Worm (Caenorhabditis elegans): ENCODE data around the gene mfn-1.
A peak's percentile ranks its signal among the peaks of the same experiment; 100 is the strongest.

The mfn-1 gene

DNA sequence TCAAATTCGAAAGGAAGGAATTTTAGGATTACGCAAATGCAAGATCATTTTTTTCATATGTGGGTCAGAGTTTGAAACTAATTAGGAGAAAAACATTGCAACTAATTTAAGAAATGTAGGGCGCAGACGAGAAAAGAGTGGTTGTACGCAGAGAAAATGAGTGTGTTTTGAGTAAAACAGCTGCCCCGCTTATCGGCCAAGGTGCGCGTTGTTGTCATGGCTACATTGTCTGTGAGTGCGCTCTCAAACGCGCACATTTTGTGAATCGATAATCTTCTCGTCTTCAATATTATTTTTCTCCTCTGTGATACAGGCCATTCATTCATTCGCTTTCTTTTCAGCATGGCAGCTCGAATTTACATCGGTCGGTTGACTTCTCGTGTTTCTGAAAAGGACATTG is 18.2 kb downstream of the mfn-1 start:
- TF ChIP-seq T22C8.4 (GFP tag; IDR thresholded peaks at IDR 0.05), result no peak
- no peak for TF ChIP-seq flt-1 (GFP tag; IDR thresholded peaks at IDR 0.05)
- TF ChIP-seq tab-1 (GFP tag; IDR thresholded peaks at IDR 0.05), result no peak
- no peak for TF ChIP-seq ref-1 (GFP tag; conservative IDR thresholded peaks at IDR 0.05)
- TF ChIP-seq cog-1 (tag; optimal IDR thresholded peaks at IDR 0.05), result no peak
- TF ChIP-seq klf-2 (GFP tag; conservative IDR thresholded peaks at IDR 0.05), result no peak
- no peak for TF ChIP-seq ztf-23 (GFP tag; IDR thresholded peaks at IDR 0.05)
- TF ChIP-seq med-1 (GFP tag; optimal IDR thresholded peaks at IDR 0.05; ENCODE audit: insufficient read depth), result no peak
- TF ChIP-seq ztf-29 (GFP tag; IDR thresholded peaks at IDR 0.05), result no peak

DNA sequence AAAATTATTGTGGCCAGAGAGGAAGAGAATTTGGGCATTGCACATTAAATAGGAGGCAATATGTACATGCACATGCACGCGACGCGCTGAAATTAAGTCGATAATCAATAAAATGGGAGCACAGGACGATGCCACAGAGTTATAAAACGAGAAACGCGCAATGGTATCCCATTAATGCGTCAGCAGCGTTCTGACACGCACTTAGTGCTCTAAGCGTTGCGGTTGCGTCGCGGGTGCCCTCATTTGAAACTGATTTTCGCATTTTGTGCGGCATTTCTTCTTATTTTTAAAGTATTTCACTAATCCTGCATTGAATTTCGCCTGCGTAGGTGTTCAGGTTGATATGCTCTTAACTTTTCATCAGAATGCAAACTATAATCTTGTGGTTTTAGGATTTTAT is 18.8 kb downstream of the mfn-1 start, which contains the start of gene rsp-1:
Gene rsp-1, plus strand, starts transcription at position 338 of the 400 bp plus-strand sequence.
- TF ChIP-seq ztf-23 (GFP tag; IDR thresholded peaks at IDR 0.05) (peak; percentile 66), ref-1 (GFP tag; conservative IDR thresholded peaks at IDR 0.05) (no peak), med-1 (GFP tag; optimal IDR thresholded peaks at IDR 0.05; ENCODE audit: insufficient read depth) (peak; percentile 28), cog-1 (tag; optimal IDR thresholded peaks at IDR 0.05) (peak; percentile 15), ztf-29 (GFP tag; IDR thresholded peaks at IDR 0.05) (no peak), T22C8.4 (GFP tag; IDR thresholded peaks at IDR 0.05) (peak; percentile 72; the same call in 1 of the 2 replicates), flt-1 (GFP tag; IDR thresholded peaks at IDR 0.05) (peak; percentile 66; the same call in 1 of the 2 replicates), tab-1 (GFP tag; IDR thresholded peaks at IDR 0.05) (peak; percentile 54; the same call in 1 of the 2 replicates), klf-2 (GFP tag; conservative IDR thresholded peaks at IDR 0.05) (no peak)

- TF ChIP-seq ztf-29 (GFP tag; IDR thresholded peaks at IDR 0.05), result no peak
- no peak for TF ChIP-seq ref-1 (GFP tag; conservative IDR thresholded peaks at IDR 0.05)
- TF ChIP-seq med-1 (GFP tag; optimal IDR thresholded peaks at IDR 0.05; ENCODE audit: insufficient read depth), result no peak
- TF ChIP-seq T22C8.4 (GFP tag; IDR thresholded peaks at IDR 0.05), result no peak
- TF ChIP-seq cog-1 (tag; optimal IDR thresholded peaks at IDR 0.05), result no peak
- TF ChIP-seq klf-2 (GFP tag; conservative IDR thresholded peaks at IDR 0.05), result no peak
- no peak for TF ChIP-seq ztf-23 (GFP tag; IDR thresholded peaks at IDR 0.05)
- TF ChIP-seq flt-1 (GFP tag; IDR thresholded peaks at IDR 0.05), result no peak
- no peak for TF ChIP-seq tab-1 (GFP tag; IDR thresholded peaks at IDR 0.05)
Observed at ce11 chrII:11452498-11453005, 19.3 kb downstream of the mfn-1 start, which contains the start of gene rsp-2. TSS of gene rsp-2 (minus strand) at chrII:11452955.

ce11 chrII:11451738-11452137 is 20.1 kb downstream of the mfn-1 start:
- TF ChIP-seq med-1 (GFP tag; optimal IDR thresholded peaks at IDR 0.05; ENCODE audit: insufficient read depth), result no peak
- TF ChIP-seq flt-1 (GFP tag; IDR thresholded peaks at IDR 0.05), result no peak
- no peak for TF ChIP-seq klf-2 (GFP tag; conservative IDR thresholded peaks at IDR 0.05)
- TF ChIP-seq ztf-29 (GFP tag; IDR thresholded peaks at IDR 0.05), result no peak
- no peak for TF ChIP-seq ref-1 (GFP tag; conservative IDR thresholded peaks at IDR 0.05)
- TF ChIP-seq T22C8.4 (GFP tag; IDR thresholded peaks at IDR 0.05), result no peak
- no peak for TF ChIP-seq ztf-23 (GFP tag; IDR thresholded peaks at IDR 0.05)
- TF ChIP-seq cog-1 (tag; optimal IDR thresholded peaks at IDR 0.05), result no peak
- no peak for TF ChIP-seq tab-1 (GFP tag; IDR thresholded peaks at IDR 0.05)

ce11 chrII:11450882-11451281 is 20.9 kb downstream of the mfn-1 start:
- TF ChIP-seq cog-1 (tag; optimal IDR thresholded peaks at IDR 0.05), result no peak
- no peak for TF ChIP-seq tab-1 (GFP tag; IDR thresholded peaks at IDR 0.05)
- no peak for TF ChIP-seq ref-1 (GFP tag; conservative IDR thresholded peaks at IDR 0.05)
- no peak for TF ChIP-seq med-1 (GFP tag; optimal IDR thresholded peaks at IDR 0.05; ENCODE audit: insufficient read depth)
- no peak for TF ChIP-seq klf-2 (GFP tag; conservative IDR thresholded peaks at IDR 0.05)
- TF ChIP-seq ztf-23 (GFP tag; IDR thresholded peaks at IDR 0.05), result no peak
- TF ChIP-seq ztf-29 (GFP tag; IDR thresholded peaks at IDR 0.05), result no peak
- TF ChIP-seq T22C8.4 (GFP tag; IDR thresholded peaks at IDR 0.05), result no peak
- TF ChIP-seq flt-1 (GFP tag; IDR thresholded peaks at IDR 0.05), result no peak

DNA sequence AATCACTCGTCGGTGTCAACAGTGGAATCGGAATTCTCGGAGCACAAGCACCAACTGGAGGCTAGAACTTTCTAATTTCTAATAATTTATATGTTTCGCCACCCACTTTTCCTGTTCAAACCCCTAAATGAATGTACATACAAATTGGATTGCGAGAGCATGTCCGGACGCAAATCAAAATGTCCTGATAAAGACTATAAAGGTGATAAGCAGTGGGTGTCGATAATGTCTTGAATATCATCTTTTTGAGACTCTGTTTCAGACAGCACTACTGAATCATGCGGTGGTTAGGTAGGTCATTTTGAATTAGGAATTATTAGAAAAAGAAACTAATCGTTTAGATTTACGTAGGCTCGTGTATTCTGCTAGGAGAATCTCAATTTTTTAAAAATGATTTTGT is 23.1 kb downstream of the mfn-1 start, which contains the start of gene W02B12.1:
Gene W02B12.1, plus strand, starts transcription at position 269 of the 400 bp plus-strand sequence.
- no peak for TF ChIP-seq klf-2 (GFP tag; conservative IDR thresholded peaks at IDR 0.05)
- no peak for TF ChIP-seq ztf-23 (GFP tag; IDR thresholded peaks at IDR 0.05)
- no peak for TF ChIP-seq med-1 (GFP tag; optimal IDR thresholded peaks at IDR 0.05; ENCODE audit: insufficient read depth)
- TF ChIP-seq ref-1 (GFP tag; conservative IDR thresholded peaks at IDR 0.05), result no peak
- no peak for TF ChIP-seq ztf-29 (GFP tag; IDR thresholded peaks at IDR 0.05)
- no peak for TF ChIP-seq T22C8.4 (GFP tag; IDR thresholded peaks at IDR 0.05)
- no peak for TF ChIP-seq flt-1 (GFP tag; IDR thresholded peaks at IDR 0.05)
- no peak for TF ChIP-seq tab-1 (GFP tag; IDR thresholded peaks at IDR 0.05)
- no peak for TF ChIP-seq cog-1 (tag; optimal IDR thresholded peaks at IDR 0.05)

DNA sequence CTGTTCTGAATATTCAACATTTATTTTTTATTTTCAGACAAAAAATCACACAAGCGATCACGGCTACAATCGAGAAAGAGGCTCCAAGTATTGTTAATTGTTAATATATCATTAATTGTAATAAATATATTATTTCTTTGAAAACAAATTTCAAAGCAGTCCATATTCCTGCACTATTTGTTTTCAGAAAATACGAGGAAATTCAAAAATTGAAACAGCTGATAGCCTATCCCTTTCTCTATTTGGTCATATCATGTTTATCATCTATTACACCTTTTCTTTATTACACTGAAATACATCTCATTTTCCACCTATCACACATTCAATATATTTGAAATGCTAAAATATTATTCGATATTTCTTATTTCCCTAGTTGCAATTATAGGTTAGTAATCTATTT is 26.8 kb downstream of the mfn-1 start, which contains the start of gene W02B12.13:
Gene W02B12.13, plus strand, starts transcription at position 301 of the 400 bp plus-strand sequence.
- no peak for TF ChIP-seq ztf-23 (GFP tag; IDR thresholded peaks at IDR 0.05)
- no peak for TF ChIP-seq ztf-29 (GFP tag; IDR thresholded peaks at IDR 0.05)
- no peak for TF ChIP-seq tab-1 (GFP tag; IDR thresholded peaks at IDR 0.05)
- no peak for TF ChIP-seq klf-2 (GFP tag; conservative IDR thresholded peaks at IDR 0.05)
- TF ChIP-seq T22C8.4 (GFP tag; IDR thresholded peaks at IDR 0.05), result no peak
- no peak for TF ChIP-seq flt-1 (GFP tag; IDR thresholded peaks at IDR 0.05)
- TF ChIP-seq med-1 (GFP tag; optimal IDR thresholded peaks at IDR 0.05; ENCODE audit: insufficient read depth), result no peak
- TF ChIP-seq ref-1 (GFP tag; conservative IDR thresholded peaks at IDR 0.05), result no peak
- TF ChIP-seq cog-1 (tag; optimal IDR thresholded peaks at IDR 0.05), result no peak

ce11 chrII:11443862-11444261 is 28.0 kb downstream of the mfn-1 start, which contains the start of gene adbp-1:
TSS of gene adbp-1 (plus strand) at chrII:11444162.
- TF ChIP-seq med-1 (GFP tag; optimal IDR thresholded peaks at IDR 0.05; ENCODE audit: insufficient read depth), result no peak
- no peak for TF ChIP-seq cog-1 (tag; optimal IDR thresholded peaks at IDR 0.05)
- no peak for TF ChIP-seq ztf-29 (GFP tag; IDR thresholded peaks at IDR 0.05)
- no peak for TF ChIP-seq tab-1 (GFP tag; IDR thresholded peaks at IDR 0.05)
- no peak for TF ChIP-seq ref-1 (GFP tag; conservative IDR thresholded peaks at IDR 0.05)
- no peak for TF ChIP-seq flt-1 (GFP tag; IDR thresholded peaks at IDR 0.05)
- no peak for TF ChIP-seq klf-2 (GFP tag; conservative IDR thresholded peaks at IDR 0.05)
- no peak for TF ChIP-seq T22C8.4 (GFP tag; IDR thresholded peaks at IDR 0.05)
- TF ChIP-seq ztf-23 (GFP tag; IDR thresholded peaks at IDR 0.05), result no peak

ce11 chrII:11443128-11443527 is 28.7 kb downstream of the mfn-1 start:
- TF ChIP-seq T22C8.4 (GFP tag; IDR thresholded peaks at IDR 0.05) (no peak), flt-1 (GFP tag; IDR thresholded peaks at IDR 0.05) (no peak), ztf-23 (GFP tag; IDR thresholded peaks at IDR 0.05) (no peak), klf-2 (GFP tag; conservative IDR thresholded peaks at IDR 0.05) (no peak), med-1 (GFP tag; optimal IDR thresholded peaks at IDR 0.05; ENCODE audit: insufficient read depth) (no peak)
